Fruit fly (Drosophila melanogaster) whole organism, wandering third instar larva: ENCODE results near the gene fu.

Experiments used
- Abd-B ChIP-seq: fragments of >200 bp; optimal IDR thresholded peaks from 2 replicates; lab custom pipeline; 2017; ENCODE audit warnings: missing biosample characterization, missing genetic modification characterization
- CG32264 ChIP-seq: fragments of 200-800 bp; sonication (Bioruptor generic); optimal IDR thresholded peaks from 2 replicates; lab custom pipeline; 2016; ENCODE audit warnings: missing biosample characterization, missing genetic modification characterization
- CG9705 ChIP-seq: fragments of 200-800 bp; sonication (Bioruptor generic); optimal IDR thresholded peaks from 2 replicates; lab custom pipeline; 2018; ENCODE audit warnings: missing biosample characterization, mild to moderate bottlenecking, missing genetic modification characterization
- CrebA ChIP-seq: fragments of 200-800 bp; sonication (Bioruptor generic); optimal IDR thresholded peaks from 2 replicates; lab custom pipeline; 2016; ENCODE audit warnings: missing biosample characterization, mild to moderate bottlenecking, missing genetic modification characterization, borderline replicate concordance
- Dfd ChIP-seq: fragments of >200 bp; optimal IDR thresholded peaks from 2 replicates; lab custom pipeline; 2017; ENCODE audit warnings: missing biosample characterization, missing genetic modification characterization
- Dif ChIP-seq: fragments of 200-275, 200-300 bp; sonication (Bioruptor generic); optimal IDR thresholded peaks from 2 replicates; lab custom pipeline; 2018; ENCODE audit warnings: missing biosample characterization, missing genetic modification characterization; ENCODE audit not compliant: partially characterized antibody
- GATAd ChIP-seq: sonication (Bioruptor generic); optimal IDR thresholded peaks from 2 replicates; lab custom pipeline; 2016; ENCODE audit warnings: missing biosample characterization, missing genetic modification characterization
- HLH106 ChIP-seq: fragments of 200-800 bp; optimal IDR thresholded peaks from 3 replicates; lab custom pipeline; 2019; ENCODE audit warnings: missing biosample characterization, mild to moderate bottlenecking, missing genetic modification characterization, moderate library complexity
- Hnf4 ChIP-seq: fragments of 200-800 bp; sonication (Bioruptor generic); optimal IDR thresholded peaks from 2 replicates; lab custom pipeline; 2016; ENCODE audit warnings: missing biosample characterization, mild to moderate bottlenecking, missing genetic modification characterization
- Hr78 ChIP-seq: fragments of >200 bp; optimal IDR thresholded peaks from 2 replicates; lab custom pipeline; 2017; ENCODE audit warnings: missing biosample characterization, missing genetic modification characterization
- Hr83 ChIP-seq: fragments of 200-300 bp; sonication (Bioruptor generic); optimal IDR thresholded peaks from 2 replicates; lab custom pipeline; 2016; ENCODE audit warnings: missing biosample characterization, mild to moderate bottlenecking, missing genetic modification characterization, moderate library complexity; ENCODE audit not compliant: poor library complexity, severe bottlenecking
- Mio ChIP-seq: sonication (Bioruptor generic); optimal IDR thresholded peaks from 2 replicates; lab custom pipeline; 2016; ENCODE audit warnings: missing biosample characterization, missing genetic modification characterization
- Myc ChIP-seq: fragments of >200 bp; optimal IDR thresholded peaks from 2 replicates; lab custom pipeline; 2017
- OdsH ChIP-seq: fragments of 200-800 bp; sonication (Bioruptor generic); optimal IDR thresholded peaks from 2 replicates; lab custom pipeline; 2016; ENCODE audit warnings: missing biosample characterization, mild to moderate bottlenecking, missing genetic modification characterization
- Rel ChIP-seq, 2 experiments: fragments of 200-800 bp; sonication (Bioruptor generic) in 1 of 2; optimal IDR thresholded peaks; 2 replicates in 1 of 2; 3 replicates in 1 of 2; lab custom pipeline; 2016 to 2019; ENCODE audit warnings: mild to moderate bottlenecking in 2 of 2, missing biosample characterization in 2 of 2, missing genetic modification characterization in 2 of 2, moderate library complexity in 1 of 2
- Sp1 ChIP-seq: fragments of 200-800 bp; sonication (Bioruptor generic); optimal IDR thresholded peaks from 3 replicates; lab custom pipeline; 2019; ENCODE audit warnings: missing biosample characterization, mild to moderate bottlenecking, missing genetic modification characterization, moderate library complexity
- Vsx2 ChIP-seq: fragments of 200-300, 225-300 bp; sonication (Bioruptor generic); optimal IDR thresholded peaks from 2 replicates; lab custom pipeline; 2018; ENCODE audit warnings: missing biosample characterization, missing genetic modification characterization; ENCODE audit not compliant: partially characterized antibody
- dl ChIP-seq, 2 experiments: fragments of 175-275, 200-275 bp in 1 of 2; fragments of 200-275 bp in 1 of 2; sonication (Bioruptor generic); optimal IDR thresholded peaks; lab custom pipeline; 2018; ENCODE audit warnings: mild to moderate bottlenecking in 2 of 2, missing biosample characterization in 2 of 2, missing genetic modification characterization in 2 of 2, moderate library complexity in 2 of 2; ENCODE audit not compliant: partially characterized antibody in 2 of 2, insufficient read depth in 1 of 2
- dmrt93B ChIP-seq: fragments of 200-800 bp; sonication (Bioruptor generic); optimal IDR thresholded peaks from 2 replicates; lab custom pipeline; 2018; ENCODE audit warnings: missing biosample characterization, mild to moderate bottlenecking, missing genetic modification characterization
- dsf ChIP-seq: sonication (Bioruptor generic); optimal IDR thresholded peaks from 2 replicates; lab custom pipeline; 2016; ENCODE audit warnings: missing biosample characterization, missing genetic modification characterization, borderline replicate concordance
- ey ChIP-seq: fragments of 200-800 bp; sonication (Bioruptor generic); optimal IDR thresholded peaks from 2 replicates; lab custom pipeline; 2016; ENCODE audit warnings: missing biosample characterization, missing genetic modification characterization
- foxo ChIP-seq, 2 experiments: fragments of 200-800 bp; sonication (Bioruptor generic); optimal IDR thresholded peaks; 2 replicates in 1 of 2; 3 replicates in 1 of 2; lab custom pipeline; 2016 to 2017; ENCODE audit warnings: missing biosample characterization in 2 of 2, missing genetic modification characterization in 2 of 2
- fru ChIP-seq: fragments of 200-800 bp; sonication (Bioruptor generic); optimal IDR thresholded peaks from 3 replicates; lab custom pipeline; 2016; ENCODE audit warnings: missing biosample characterization, mild to moderate bottlenecking, missing genetic modification characterization
- h ChIP-seq: fragments of 200-800 bp; sonication (Bioruptor generic); optimal IDR thresholded peaks from 3 replicates; lab custom pipeline; 2016; ENCODE audit warnings: missing biosample characterization, mild to moderate bottlenecking, missing genetic modification characterization
- jim ChIP-seq: fragments of 175-275, 200-325 bp; sonication (Bioruptor generic); optimal IDR thresholded peaks from 2 replicates; lab custom pipeline; 2016; ENCODE audit warnings: missing biosample characterization, mild to moderate bottlenecking, missing genetic modification characterization
- lola ChIP-seq: fragments of >200 bp; optimal IDR thresholded peaks from 2 replicates; lab custom pipeline; 2017; ENCODE audit warnings: missing biosample characterization, missing genetic modification characterization
- pan ChIP-seq: fragments of >200 bp; optimal IDR thresholded peaks from 2 replicates; lab custom pipeline; 2017
- psq ChIP-seq: fragments of 200-800 bp; sonication (Bioruptor generic); optimal IDR thresholded peaks from 3 replicates; lab custom pipeline; 2017; ENCODE audit warnings: missing biosample characterization, mild to moderate bottlenecking, missing genetic modification characterization, moderate library complexity
- rgr ChIP-seq: fragments of 200-800 bp; sonication (Bioruptor generic); optimal IDR thresholded peaks from 3 replicates; lab custom pipeline; 2016; ENCODE audit warnings: missing biosample characterization, mild to moderate bottlenecking, missing genetic modification characterization
- sv ChIP-seq: fragments of 200-800 bp; sonication (Bioruptor generic); optimal IDR thresholded peaks from 3 replicates; lab custom pipeline; 2016; ENCODE audit warnings: missing biosample characterization, missing genetic modification characterization
- tai ChIP-seq: sonication (Bioruptor generic); optimal IDR thresholded peaks from 2 replicates; lab custom pipeline; 2016; ENCODE audit warnings: missing biosample characterization, missing genetic modification characterization
- usp ChIP-seq: fragments of >200 bp; optimal IDR thresholded peaks from 2 replicates; lab custom pipeline; 2017; ENCODE audit warnings: missing biosample characterization, missing genetic modification characterization
- woc ChIP-seq: sonication (Bioruptor generic); optimal IDR thresholded peaks from 2 replicates; lab custom pipeline; 2016; ENCODE audit warnings: missing biosample characterization, mild to moderate bottlenecking, missing genetic modification characterization

The fu gene

DNA sequence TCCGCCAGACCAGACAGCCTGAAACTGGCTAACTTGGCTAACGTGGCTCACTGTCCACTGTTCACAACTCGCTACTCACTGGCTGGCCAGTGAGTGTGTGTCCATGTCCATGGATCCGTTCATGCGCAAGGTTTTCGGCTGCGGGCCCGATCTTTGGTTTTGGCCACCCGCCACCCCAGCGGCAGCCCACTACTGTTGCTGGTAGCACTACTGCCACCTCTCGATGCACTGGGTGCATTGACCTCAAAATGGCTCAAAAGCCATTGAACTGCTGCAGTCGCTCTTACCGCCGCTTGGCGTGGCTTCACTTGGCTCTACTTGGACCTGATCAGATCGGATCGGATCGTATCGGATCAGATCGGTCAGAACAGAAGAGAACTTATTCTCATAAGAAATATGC is 23.9 kb downstream of the fu start:
- TF ChIP-seq foxo (GFP tag; optimal IDR thresholded peaks at IDR 0.05; lab: Kevin White, UChicago) (no peak), rgr (GFP tag; lab: Kevin White, UChicago) (no peak)
- TF ChIP-seq, all 38 proteins: peak for 0

DNA sequence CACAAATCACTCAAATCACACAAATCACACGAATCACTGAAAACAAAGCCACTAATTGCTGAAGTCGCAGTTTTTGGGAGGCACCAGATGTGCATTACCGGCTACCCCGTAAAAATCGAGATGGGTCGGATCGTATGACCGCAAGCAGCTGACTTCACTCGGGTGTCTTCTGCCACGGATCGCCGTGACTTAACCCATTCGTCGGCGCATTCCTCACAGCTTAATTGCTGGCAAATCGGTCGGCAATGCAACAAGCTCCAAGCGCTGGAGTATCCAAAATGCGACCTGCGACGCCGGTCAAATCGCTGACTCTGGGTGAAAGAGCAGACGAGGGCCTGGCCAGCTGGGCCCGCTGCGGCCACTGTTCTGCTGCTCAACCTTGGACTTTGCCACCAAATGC is 25.3 kb downstream of the fu start:
- TF ChIP-seq CG32264 (no peak), CrebA (GFP tag; lab: Kevin White, UChicago) (no peak), dl (GFP tag; optimal IDR thresholded peaks at IDR 0.05; lab: Kevin White, UChicago; ENCODE audit: insufficient read depth in 1 of 2, partially characterized antibody in 2 of 2) (no peak), dmrt93B (GFP tag; lab: Kevin White, UChicago) (no peak), rgr (GFP tag; lab: Kevin White, UChicago) (no peak), ey (no peak), OdsH (no peak), foxo (GFP tag; optimal IDR thresholded peaks at IDR 0.05; lab: Kevin White, UChicago) (no peak), HLH106 (no peak), CG9705 (GFP tag; lab: Kevin White, UChicago) (no peak), psq (no peak), Hnf4 (GFP tag; lab: Kevin White, UChicago) (no peak), tai (no peak)

DNA sequence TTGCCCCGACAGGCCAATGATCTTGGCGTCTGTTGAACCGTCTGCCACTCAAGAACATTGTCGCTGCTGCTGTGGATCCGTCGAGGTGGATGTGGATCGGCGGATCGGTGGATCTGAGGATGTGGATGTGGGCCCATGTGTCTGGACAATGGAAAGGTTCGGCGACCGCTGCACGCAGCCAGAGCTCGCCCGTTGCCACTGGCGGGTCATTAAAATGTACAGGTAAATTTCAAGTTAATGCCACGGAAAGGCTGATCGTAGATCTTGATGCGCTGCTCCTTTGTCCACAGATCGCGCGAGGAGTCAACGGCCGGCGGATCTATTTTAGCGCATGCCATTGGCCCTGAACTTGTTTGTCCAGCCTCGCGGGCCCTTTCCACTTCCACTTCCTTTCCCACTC is 26.9 kb downstream of the fu start:
- no peak for TF ChIP-seq CrebA (GFP tag; lab: Kevin White, UChicago)
- no peak for TF ChIP-seq Sp1 (GFP tag; lab: Kevin White, UChicago)
- no peak for TF ChIP-seq Dfd (GFP tag; lab: Kevin White, UChicago)
- no peak for TF ChIP-seq tai
- TF ChIP-seq Abd-B (GFP tag; lab: Kevin White, UChicago): no peak
- TF ChIP-seq Dif: no peak
- no peak for TF ChIP-seq h
- no peak for TF ChIP-seq rgr (GFP tag; lab: Kevin White, UChicago)
- TF ChIP-seq Hr83 (GFP tag; lab: Kevin White, UChicago): no peak
- no peak for TF ChIP-seq dmrt93B (GFP tag; lab: Kevin White, UChicago)
- no peak for TF ChIP-seq fru (GFP tag; lab: Kevin White, UChicago)
- no peak for TF ChIP-seq Hnf4 (GFP tag; lab: Kevin White, UChicago)
- no peak for TF ChIP-seq dsf (GFP tag; lab: Kevin White, UChicago)
- no peak for TF ChIP-seq ey
- no peak for TF ChIP-seq CG32264
- no peak for TF ChIP-seq Myc (lab: Kevin White, UChicago)
- no peak for TF ChIP-seq usp
- no peak for TF ChIP-seq woc (GFP tag; lab: Kevin White, UChicago)
- TF ChIP-seq OdsH: no peak
- no peak for TF ChIP-seq Hr78

DNA sequence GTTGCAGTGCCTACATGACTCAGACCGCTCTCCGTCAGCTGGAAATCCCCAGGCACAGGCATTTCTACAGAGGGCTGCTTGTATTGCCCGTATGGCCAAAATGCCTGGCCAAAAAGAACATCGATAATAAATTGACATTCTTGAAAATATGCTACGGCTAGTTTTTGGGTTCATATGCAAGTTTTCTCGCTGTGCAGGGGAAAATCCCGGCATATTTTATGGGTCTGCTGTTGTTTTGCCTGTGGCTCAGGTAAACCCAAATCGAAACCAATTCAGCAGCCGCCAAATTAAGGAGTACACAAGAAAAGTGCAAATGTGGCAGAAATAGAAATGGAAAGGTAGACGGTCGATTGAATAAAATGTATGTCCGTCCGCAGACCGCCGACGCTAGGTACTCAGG is 27.4 kb downstream of the fu start:
- no peak for TF ChIP-seq pan (lab: Kevin White, UChicago)
- TF ChIP-seq ey: no peak
- no peak for TF ChIP-seq Hnf4 (GFP tag; lab: Kevin White, UChicago)
- TF ChIP-seq Hr83 (GFP tag; lab: Kevin White, UChicago): no peak
- TF ChIP-seq sv (GFP tag; lab: Kevin White, UChicago): no peak
- TF ChIP-seq Hr78: no peak
- TF ChIP-seq fru (GFP tag; lab: Kevin White, UChicago): no peak
- no peak for TF ChIP-seq Abd-B (GFP tag; lab: Kevin White, UChicago)
- TF ChIP-seq Mio: no peak
- no peak for TF ChIP-seq HLH106
- TF ChIP-seq, all 38 proteins: peak for 0

DNA sequence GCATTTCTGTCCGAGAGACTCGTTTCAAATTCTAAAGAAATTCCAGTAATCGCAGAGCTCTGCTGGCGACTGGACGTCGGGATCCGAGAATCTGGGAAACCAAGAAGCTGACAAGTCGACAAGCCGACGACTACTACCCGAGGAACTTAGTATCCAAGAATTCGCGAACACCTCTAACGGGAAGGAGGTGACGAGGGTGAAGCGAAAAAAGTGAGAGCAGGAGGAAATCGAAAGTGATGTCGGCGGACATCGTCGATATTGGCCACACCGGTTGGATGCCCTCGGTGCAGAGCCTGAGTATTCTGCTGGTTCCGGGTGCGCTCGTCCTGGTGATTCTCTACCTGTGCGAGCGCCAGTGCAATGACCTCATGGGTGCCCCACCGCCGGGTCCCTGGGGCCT is 28.2 kb downstream of the fu start, which contains the start of gene phtm:
Gene phtm (plus strand): TSS at position 41 of the 400 bp plus-strand sequence.
- TF ChIP-seq Vsx2 (GFP tag; lab: Kevin White, UChicago): no peak
- no peak for TF ChIP-seq CG32264
- TF ChIP-seq Hr83 (GFP tag; lab: Kevin White, UChicago): no peak
- TF ChIP-seq HLH106: no peak
- no peak for TF ChIP-seq dsf (GFP tag; lab: Kevin White, UChicago)
- no peak for TF ChIP-seq tai

DNA sequence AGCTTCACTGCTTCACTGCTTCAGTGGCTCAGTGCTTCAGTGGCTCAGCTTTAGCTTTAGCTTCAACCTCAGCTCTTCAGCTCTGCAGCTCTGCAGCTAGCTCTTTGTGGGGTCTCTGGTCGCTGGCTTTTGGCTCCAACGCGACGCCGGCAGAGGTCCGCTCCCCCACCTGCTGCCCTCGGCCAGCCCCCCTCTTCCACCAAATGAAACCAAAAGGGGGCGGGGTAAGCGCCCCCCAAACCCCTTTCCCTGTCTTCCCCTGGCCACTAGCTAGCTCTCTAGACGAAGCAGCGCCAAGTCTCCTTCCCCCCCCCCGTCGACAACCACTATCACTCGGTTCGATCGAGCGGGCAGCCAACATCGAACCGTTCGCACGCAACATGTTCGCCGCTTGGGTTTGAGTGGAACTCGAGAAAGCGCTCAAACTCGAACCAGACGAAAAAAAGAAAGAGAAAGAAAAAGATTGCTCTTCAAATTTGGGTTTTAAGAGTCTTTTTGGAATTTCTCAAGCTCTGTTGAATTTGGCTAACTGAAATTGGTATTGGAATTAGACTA is 35.5 kb downstream of the fu start, which contains the start of gene Cyp18a1:
Gene Cyp18a1 (minus strand): TSS at position 95 of the 555 bp plus-strand sequence.
- TF ChIP-seq sv (GFP tag; lab: Kevin White, UChicago) (no peak), tai (no peak), CrebA (GFP tag; lab: Kevin White, UChicago) (no peak), foxo (GFP tag; optimal IDR thresholded peaks at IDR 0.05; lab: Kevin White, UChicago) (no peak), Vsx2 (GFP tag; lab: Kevin White, UChicago) (no peak), GATAd (GFP tag; lab: Kevin White, UChicago) (no peak), CG9705 (GFP tag; lab: Kevin White, UChicago) (no peak), Rel (GFP tag; optimal IDR thresholded peaks at IDR 0.05; lab: Kevin White, UChicago) (no peak), Rel (tag; optimal IDR thresholded peaks at IDR 0.05; lab: Kevin White, UChicago) (no peak), h (no peak), Dif (no peak), OdsH (no peak), usp (no peak), Hnf4 (GFP tag; lab: Kevin White, UChicago) (no peak), HLH106 (no peak), Mio (no peak), dmrt93B (GFP tag; lab: Kevin White, UChicago) (no peak), jim (GFP tag; lab: Kevin White, UChicago) (no peak), Abd-B (GFP tag; lab: Kevin White, UChicago) (no peak), lola (GFP tag; lab: Kevin White, UChicago) (no peak)
- TF ChIP-seq, all 38 proteins: peak for 0
